Worm (Caenorhabditis elegans) whole organism, late embryonic: ENCODE measurements around the gene C36B7.6.

Experiments
- C08G9.2 ChIP-seq: sonication (generic microtip); optimal IDR thresholded peaks from 2 replicates; lab custom pipeline; 2016; ENCODE audit warnings: mild to moderate bottlenecking, missing genetic modification characterization, moderate library complexity, missing compliant biosample characterization
- C38D4.7 ChIP-seq: fragments of 200-800 bp; sonication (Bioruptor generic); optimal IDR thresholded peaks from 2 replicates; lab custom pipeline; 2018; ENCODE audit warnings: mild to moderate bottlenecking, missing genetic modification characterization, moderate library complexity, missing compliant biosample characterization
- F13H6.1 ChIP-seq: sonication (generic microtip); optimal IDR thresholded peaks from 2 replicates; lab custom pipeline; 2016; ENCODE audit warnings: missing genetic modification characterization, missing compliant biosample characterization
- K02D7.2 ChIP-seq: sonication (generic microtip); optimal IDR thresholded peaks from 2 replicates; lab custom pipeline; 2017; ENCODE audit warnings: mild to moderate bottlenecking, missing genetic modification characterization, missing compliant biosample characterization
- Y22D7AL.16 ChIP-seq: sonication (generic microtip); optimal IDR thresholded peaks from 2 replicates; lab custom pipeline; 2016; ENCODE audit warnings: missing genetic modification characterization, missing compliant biosample characterization
- ahr-1 ChIP-seq: sonication (generic microtip); optimal IDR thresholded peaks from 2 replicates; lab custom pipeline; 2016; ENCODE audit warnings: missing genetic modification characterization, missing compliant biosample characterization
- ama-1 ChIP-seq: fragments of 150-350 bp; optimal IDR thresholded peaks from 2 replicates; lab custom pipeline; 2014
- ceh-14 ChIP-seq: sonication (generic microtip); optimal IDR thresholded peaks from 2 replicates; lab custom pipeline; 2016; ENCODE audit warnings: missing genotype, missing genetic modification characterization, missing compliant biosample characterization
- ceh-18 ChIP-seq: sonication (generic microtip); optimal IDR thresholded peaks from 2 replicates; lab custom pipeline; 2016; ENCODE audit warnings: missing genetic modification characterization, missing compliant biosample characterization
- ceh-2 ChIP-seq: sonication (generic microtip); optimal IDR thresholded peaks from 2 replicates; lab custom pipeline; 2016; ENCODE audit warnings: missing genotype, missing genetic modification characterization, missing compliant biosample characterization
- ceh-24 ChIP-seq: sonication (generic microtip); optimal IDR thresholded peaks from 2 replicates; lab custom pipeline; 2016; ENCODE audit warnings: mild to moderate bottlenecking, missing genetic modification characterization, missing compliant biosample characterization
- ceh-34 ChIP-seq: sonication (generic microtip); optimal IDR thresholded peaks from 2 replicates; lab custom pipeline; 2016; ENCODE audit warnings: mild to moderate bottlenecking, missing genetic modification characterization, missing compliant biosample characterization
- dmd-4 ChIP-seq: sonication (generic microtip); optimal IDR thresholded peaks from 2 replicates; lab custom pipeline; 2016; ENCODE audit warnings: borderline replicate concordance, missing genetic modification characterization, missing compliant biosample characterization
- elt-2 ChIP-seq: sonication (generic microtip); optimal IDR thresholded peaks from 2 replicates; lab custom pipeline; 2016; ENCODE audit warnings: missing genetic modification reagents, missing genetic modification characterization, missing compliant biosample characterization
- elt-4 ChIP-seq: sonication (generic microtip); optimal IDR thresholded peaks from 2 replicates; lab custom pipeline; 2016; ENCODE audit warnings: missing genetic modification characterization, missing compliant biosample characterization
- ets-4 ChIP-seq: sonication (generic microtip); optimal IDR thresholded peaks from 2 replicates; lab custom pipeline; 2016; ENCODE audit warnings: missing genetic modification characterization, missing compliant biosample characterization
- eyg-1 ChIP-seq: sonication (generic microtip); optimal IDR thresholded peaks from 2 replicates; lab custom pipeline; 2016; ENCODE audit warnings: missing genotype, missing genetic modification characterization, missing compliant biosample characterization
- fax-1 ChIP-seq: sonication (generic microtip); optimal IDR thresholded peaks from 2 replicates; lab custom pipeline; 2016; ENCODE audit warnings: missing genotype, missing genetic modification characterization, missing compliant biosample characterization
- fkh-6 ChIP-seq: sonication (generic microtip); optimal IDR thresholded peaks from 2 replicates; lab custom pipeline; 2016; ENCODE audit warnings: missing genetic modification characterization, missing compliant biosample characterization
- hlh-13 ChIP-seq: fragments of 200-800 bp; sonication (Bioruptor generic); optimal IDR thresholded peaks from 2 replicates; lab custom pipeline; 2018; ENCODE audit warnings: mild to moderate bottlenecking, missing genetic modification characterization, missing compliant biosample characterization
- hlh-15 ChIP-seq: sonication (generic microtip); optimal IDR thresholded peaks from 2 replicates; lab custom pipeline; 2016; ENCODE audit warnings: missing genetic modification characterization, missing compliant biosample characterization
- hlh-30 ChIP-seq: sonication (generic microtip); optimal IDR thresholded peaks from 2 replicates; lab custom pipeline; 2017; ENCODE audit warnings: antibody characterized with exemption, missing genetic modification characterization, missing compliant biosample characterization; ENCODE audit not compliant: insufficient read depth
- hlh-6 ChIP-seq: sonication (generic microtip); optimal IDR thresholded peaks from 2 replicates; lab custom pipeline; 2016; ENCODE audit warnings: missing genotype, missing genetic modification characterization, missing compliant biosample characterization
- lim-6 ChIP-seq: sonication (generic microtip); optimal IDR thresholded peaks from 2 replicates; lab custom pipeline; 2016; ENCODE audit warnings: missing genetic modification characterization, missing compliant biosample characterization
- lin-11 ChIP-seq: fragments of 200-800 bp; sonication (Bioruptor generic); optimal IDR thresholded peaks from 2 replicates; lab custom pipeline; 2018; ENCODE audit warnings: mild to moderate bottlenecking, missing genetic modification characterization, missing compliant biosample characterization
- madf-2 ChIP-seq: sonication (generic microtip); optimal IDR thresholded peaks from 2 replicates; lab custom pipeline; 2017; ENCODE audit warnings: missing genetic modification characterization, missing compliant biosample characterization
- mec-3 ChIP-seq: sonication (generic microtip); optimal IDR thresholded peaks from 2 replicates; lab custom pipeline; 2016; ENCODE audit warnings: borderline replicate concordance, missing genetic modification characterization, missing compliant biosample characterization
- nhr-11 ChIP-seq: fragments of 150-350 bp; optimal IDR thresholded peaks from 2 replicates; lab custom pipeline; 2014; ENCODE audit warnings: missing biosample characterization, missing genetic modification characterization
- npax-4 ChIP-seq: sonication (generic microtip); optimal IDR thresholded peaks from 2 replicates; lab custom pipeline; 2016; ENCODE audit warnings: missing genetic modification characterization, missing compliant biosample characterization
- pag-3 ChIP-seq: sonication (generic microtip); optimal IDR thresholded peaks from 2 replicates; lab custom pipeline; 2016; ENCODE audit warnings: missing compliant biosample characterization, missing genetic modification characterization, borderline replicate concordance
- pax-1 ChIP-seq: fragments of 150-350 bp; optimal IDR thresholded peaks from 2 replicates; lab custom pipeline; 2014; ENCODE audit warnings: missing biosample characterization, missing genetic modification characterization
- pha-4 ChIP-seq: fragments of 150-350 bp; optimal IDR thresholded peaks from 2 replicates; lab custom pipeline; 2018; ENCODE audit warnings: missing biosample characterization, missing genetic modification reagents, missing genetic modification characterization
- sdc-2 ChIP-seq: sonication (generic microtip); optimal IDR thresholded peaks from 2 replicates; lab custom pipeline; 2016; ENCODE audit warnings: missing genotype, missing genetic modification characterization, missing compliant biosample characterization
- tbx-7 ChIP-seq: sonication (generic microtip); optimal IDR thresholded peaks from 2 replicates; lab custom pipeline; 2016; ENCODE audit warnings: missing genotype, missing genetic modification characterization, missing compliant biosample characterization
- ttx-3 ChIP-seq: sonication (generic microtip); optimal IDR thresholded peaks from 2 replicates; lab custom pipeline; 2016; ENCODE audit warnings: missing genetic modification reagents, missing genetic modification characterization, missing compliant biosample characterization
- unc-3 ChIP-seq, 2 experiments: fragments of 200-800 bp in 1 of 2; sonication (Bioruptor generic) in 1 of 2; sonication (generic microtip) in 1 of 2; conservative IDR thresholded peaks in 1 of 2; optimal IDR thresholded peaks in 1 of 2; 2 replicates each; pipeline versions ENCODE4 v1.3.6 to Lab custom; 2016 to 2022; ENCODE audit warnings: missing compliant biosample characterization in 2 of 2, missing genetic modification characterization in 2 of 2, missing genetic modification reagents in 1 of 2
- unc-86 ChIP-seq: sonication (generic microtip); optimal IDR thresholded peaks from 2 replicates; lab custom pipeline; 2016; ENCODE audit warnings: missing genetic modification characterization, missing compliant biosample characterization
- ztf-16 ChIP-seq: sonication (generic microtip); optimal IDR thresholded peaks from 2 replicates; lab custom pipeline; 2017; ENCODE audit warnings: missing genetic modification characterization, missing compliant biosample characterization

C36B7.6 gene

ce11 chrX:7096349-7096748 lies 3.8 kb downstream of the C36B7.6 start, which contains the start of gene C36B7.5:
Gene C36B7.5 (minus strand): TSS chrX:7096449.
- TF ChIP-seq pag-3 (tag; lab: Kevin White, UChicago) (no peak), lim-6 (tag; lab: Kevin White, UChicago) (no peak), fkh-6 (tag; lab: Kevin White, UChicago) (no peak), ceh-18 (no peak), ztf-16 (no peak), F13H6.1 (tag; lab: Kevin White, UChicago) (no peak), ttx-3 (tag; lab: Kevin White, UChicago) (no peak), npax-4 (tag; lab: Kevin White, UChicago) (no peak), Y22D7AL.16 (no peak), pax-1 (tag; lab: Kevin White, UChicago) (no peak), hlh-15 (tag; lab: Kevin White, UChicago) (no peak), tbx-7 (tag; lab: Kevin White, UChicago) (no peak), lin-11 (tag; lab: Kevin White, UChicago) (no peak)

- TF ChIP-seq ahr-1 (no peak), hlh-15 (tag; lab: Kevin White, UChicago) (no peak), npax-4 (tag; lab: Kevin White, UChicago) (no peak), fkh-6 (tag; lab: Kevin White, UChicago) (no peak), ceh-24 (no peak), K02D7.2 (tag; lab: Kevin White, UChicago) (no peak), eyg-1 (tag; lab: Kevin White, UChicago) (no peak), hlh-13 (no peak), elt-2 (tag; lab: Kevin White, UChicago) (no peak), sdc-2 (tag; lab: Kevin White, UChicago) (no peak), ttx-3 (tag; lab: Kevin White, UChicago) (no peak), hlh-30 (no peak), madf-2 (tag; lab: Kevin White, UChicago) (no peak), ama-1 (lab: Kevin White, UChicago) (no peak)
Measured at ce11 chrX:7085912-7086311, 14.2 kb downstream of the C36B7.6 start, which contains the start of gene C36B7.4. Gene C36B7.4 (minus strand): TSS chrX:7086012.

- TF ChIP-seq ceh-14 (tag; lab: Kevin White, UChicago) (no peak), fax-1 (no peak), ttx-3 (tag; lab: Kevin White, UChicago) (no peak), nhr-11 (tag; lab: Kevin White, UChicago) (no peak), dmd-4 (no peak), pax-1 (tag; lab: Kevin White, UChicago) (no peak), sdc-2 (tag; lab: Kevin White, UChicago) (no peak), ceh-34 (tag; lab: Kevin White, UChicago) (no peak), ceh-2 (tag; lab: Kevin White, UChicago) (no peak), hlh-6 (tag; lab: Kevin White, UChicago) (no peak), pha-4 (tag; lab: Kevin White, UChicago) (no peak), C08G9.2 (tag; lab: Kevin White, UChicago) (no peak), unc-86 (tag; lab: Kevin White, UChicago) (no peak), ets-4 (tag; lab: Kevin White, UChicago) (no peak), C38D4.7 (GFP tag; lab: Kevin White, UChicago) (no peak), mec-3 (tag; lab: Kevin White, UChicago) (no peak), elt-4 (no peak), unc-3 (GFP tag; conservative IDR thresholded peaks at IDR 0.05; lab: Robert Waterston, UW) (no peak), unc-3 (tag; optimal IDR thresholded peaks at IDR 0.05; lab: Kevin White, UChicago) (no peak), pag-3 (tag; lab: Kevin White, UChicago) (no peak)
Measured at ce11 chrX:7085067-7085466, 15.1 kb downstream of the C36B7.6 start, which contains the start of gene Y1B5A.1. Gene Y1B5A.1 (plus strand): TSS chrX:7085367.
